Worm (Caenorhabditis elegans) whole organism, L1 larva: ENCODE measurements around the gene T10D4.7.

ENCODE experiments used
- ama-1 ChIP-seq: fragments of 150-350 bp; optimal IDR thresholded peaks from 2 replicates; lab custom pipeline; 2014
- fkh-10 ChIP-seq: sonication (generic microtip); optimal IDR thresholded peaks from 2 replicates; lab custom pipeline; 2017; ENCODE audit warnings: missing biosample characterization, missing genetic modification reagents, missing genetic modification characterization
- irx-1 ChIP-seq: sonication (generic microtip); optimal IDR thresholded peaks from 2 replicates; lab custom pipeline; 2016; ENCODE audit warnings: missing genetic modification characterization, missing compliant biosample characterization
- isw-1 ChIP-seq: fragments of 200-800 bp; sonication (Bioruptor generic); IDR thresholded peaks from 2 replicates; pipeline ENCODE4 v1.3.6; 2022; ENCODE audit warnings: missing genetic modification characterization, missing compliant biosample characterization
- lin-39 ChIP-seq: fragments of 150-350 bp; optimal IDR thresholded peaks from 2 replicates; lab custom pipeline; 2014; ENCODE audit warnings: missing biosample characterization, missing genetic modification reagents, missing genetic modification characterization
- nhr-77 ChIP-seq: fragments of 150-350 bp; optimal IDR thresholded peaks from 2 replicates; lab custom pipeline; 2014; ENCODE audit warnings: missing biosample characterization, missing genetic modification characterization
- pag-3 ChIP-seq: sonication (generic microtip); optimal IDR thresholded peaks from 2 replicates; lab custom pipeline; 2017; ENCODE audit warnings: missing genetic modification characterization, mild to moderate bottlenecking, missing compliant biosample characterization, antibody characterized with exemption, borderline replicate concordance; ENCODE audit not compliant: insufficient read depth
- unc-62 ChIP-seq: fragments of 150-350 bp; optimal IDR thresholded peaks from 2 replicates; lab custom pipeline; 2014; ENCODE audit warnings: missing biosample characterization, missing genetic modification reagents, missing genetic modification characterization
- unc-86 ChIP-seq: sonication (generic microtip); optimal IDR thresholded peaks from 2 replicates; lab custom pipeline; 2016; ENCODE audit warnings: missing genetic modification characterization, missing compliant biosample characterization

DNA sequence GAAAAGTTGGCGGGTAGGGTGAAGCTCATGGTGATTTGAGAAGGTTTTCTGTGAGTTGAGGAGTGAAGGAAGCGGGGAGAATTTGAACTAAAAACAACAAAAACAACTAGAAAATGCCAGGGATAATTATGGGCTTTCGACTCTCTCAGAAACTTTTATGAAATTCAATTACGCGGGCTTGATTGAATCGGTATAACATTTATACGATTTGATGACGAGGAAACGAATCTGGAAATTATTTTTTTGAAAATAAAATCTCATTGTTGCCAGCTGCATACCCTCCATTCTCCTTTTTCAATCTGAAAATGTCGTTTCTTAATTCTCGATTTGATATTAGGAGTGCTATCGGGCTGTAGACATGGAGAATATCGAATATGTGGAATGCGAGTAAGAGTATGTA, 26.3 kb upstream of the T10D4.7 start, which contains the start of gene srg-21:
- TF ChIP-seq unc-86 (tag; lab: Kevin White, UChicago), result no peak
- TF ChIP-seq isw-1 (GFP tag; lab: Robert Waterston, UW), result no peak
- no peak for TF ChIP-seq nhr-77 (tag; lab: Kevin White, UChicago)
- TF ChIP-seq pag-3 (tag; lab: Kevin White, UChicago), result no peak
- TF ChIP-seq fkh-10 (GFP tag; lab: Kevin White, UChicago), result no peak
- TF ChIP-seq irx-1 (tag; lab: Kevin White, UChicago), result no peak
- TF ChIP-seq unc-62 (GFP tag; lab: Kevin White, UChicago), result no peak
- TF ChIP-seq ama-1 (lab: Kevin White, UChicago), result no peak
- TF ChIP-seq lin-39, result no peak
